Worm (Caenorhabditis elegans): ENCODE results near the gene F52E10.2.

DNA sequence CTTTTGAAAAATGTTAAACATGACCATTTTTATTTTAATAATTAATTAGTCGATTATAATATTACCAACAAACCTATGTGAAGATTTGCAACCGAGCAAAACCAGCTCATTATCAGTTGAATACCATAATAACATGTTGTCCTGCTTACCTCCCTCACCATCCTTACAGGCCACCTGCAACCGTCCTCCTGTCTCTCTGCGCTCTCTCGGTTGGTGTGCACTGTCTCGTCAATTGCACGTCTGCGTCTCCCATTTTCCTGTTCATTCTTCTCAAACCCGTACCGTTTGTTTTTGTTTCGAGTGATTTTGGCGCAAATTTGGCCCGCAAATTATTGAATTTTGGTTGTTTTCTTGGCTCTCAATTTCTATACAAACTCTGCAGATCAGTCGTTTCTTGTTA is 48.4 kb upstream of the F52E10.2 start:
- TF ChIP-seq tbx-2 (tag; optimal IDR thresholded peaks at IDR 0.05) = no peak
- TF ChIP-seq elt-1 (tag; optimal IDR thresholded peaks at IDR 0.05) = no peak
- no peak for TF ChIP-seq ama-1 (optimal IDR thresholded peaks at IDR 0.05)
- no peak for TF ChIP-seq nhr-11 (tag; optimal IDR thresholded peaks at IDR 0.05)
- no peak for TF ChIP-seq nhr-23 (tag; optimal IDR thresholded peaks at IDR 0.05)
- TF ChIP-seq R02D3.7 (tag; optimal IDR thresholded peaks at IDR 0.05) = no peak
- no peak for TF ChIP-seq ZK546.5 (tag; optimal IDR thresholded peaks at IDR 0.05)
- no peak for TF ChIP-seq egl-5 (tag; optimal IDR thresholded peaks at IDR 0.05)
- TF ChIP-seq nhr-67 (tag; optimal IDR thresholded peaks at IDR 0.05) = no peak
- no peak for TF ChIP-seq egl-27 (tag; optimal IDR thresholded peaks at IDR 0.05)
- no peak for TF ChIP-seq ztf-11 (tag; optimal IDR thresholded peaks at IDR 0.05)
- TF ChIP-seq eor-1 (tag; optimal IDR thresholded peaks at IDR 0.05) = no peak
- no peak for TF ChIP-seq mdl-1 (tag; optimal IDR thresholded peaks at IDR 0.05)
- TF ChIP-seq fos-1 (tag; optimal IDR thresholded peaks at IDR 0.05) = no peak
